Fruit fly (Drosophila melanogaster): ENCODE data around the gene Zcchc7.

- TF ChIP-seq CG14655 (GFP tag; optimal IDR thresholded peaks at IDR 0.05) (no peak), CG13204 (GFP tag; optimal IDR thresholded peaks at IDR 0.05) (no peak), D1 (tag; optimal IDR thresholded peaks at IDR 0.05) (no peak), CG9948 (tag; optimal IDR thresholded peaks at IDR 0.05) (no peak), CG8159 (tag; optimal IDR thresholded peaks at IDR 0.05) (no peak), CG12605 (GFP tag; IDR thresholded peaks at IDR 0.05) (no peak), CG8301 (tag; optimal IDR thresholded peaks at IDR 0.05) (no peak), Ets98B (GFP tag; IDR thresholded peaks at IDR 0.05) (no peak), CG32121 (GFP tag; IDR thresholded peaks at IDR 0.05) (no peak), CG15710 (tag; optimal IDR thresholded peaks at IDR 0.05) (no peak), CG10348 (GFP tag; IDR thresholded peaks at IDR 0.05) (no peak), CG34367 (tag; optimal IDR thresholded peaks at IDR 0.05) (no peak)
Measured at dm6 chr3L:16858780-16859179, 13.6 kb downstream of the Zcchc7 start, which contains the start of gene sinah.

All from whole organism, pupa.